Worm (Caenorhabditis elegans) whole organism, L1 larva: ENCODE measurements around the gene vha-2.
A peak's percentile ranks its signal among the peaks of the same experiment; 100 is the strongest.

Experiments
- aly-2 ChIP-seq: fragments of 150-350 bp; optimal IDR thresholded peaks from 2 replicates; lab custom pipeline; 2014; ENCODE audit warnings: missing biosample characterization, missing genetic modification characterization
- ceh-88 ChIP-seq: fragments of 200-800 bp; sonication (Bioruptor generic); IDR thresholded peaks from 2 replicates; pipeline ENCODE4 v1.3.6; 2022; ENCODE audit warnings: missing genetic modification characterization, missing compliant biosample characterization
- ceh-90 ChIP-seq: sonication (generic microtip); optimal IDR thresholded peaks from 2 replicates; lab custom pipeline; 2016; ENCODE audit warnings: missing genetic modification characterization, missing compliant biosample characterization
- egl-27 ChIP-seq, 2 experiments: fragments of 150-350 bp in 1 of 2; sonication (generic microtip); optimal IDR thresholded peaks; 3 replicates each; lab custom pipeline; 2017 to 2018; ENCODE audit warnings: missing biosample characterization in 2 of 2, missing genetic modification characterization in 2 of 2, missing genetic modification reagents in 2 of 2
- lin-35 ChIP-seq, 2 experiments: fragments of 150-350 bp; optimal IDR thresholded peaks; 2 replicates each; lab custom pipeline; 2014; ENCODE audit warnings: missing biosample characterization in 2 of 2, missing genetic modification characterization in 2 of 2, missing genetic modification reagents in 2 of 2
- nhr-11 ChIP-seq: fragments of 150-350 bp; optimal IDR thresholded peaks from 2 replicates; lab custom pipeline; 2014; ENCODE audit warnings: missing biosample characterization, missing genetic modification characterization
- nhr-84 ChIP-seq: sonication (generic microtip); optimal IDR thresholded peaks from 2 replicates; lab custom pipeline; 2017; ENCODE audit warnings: missing biosample characterization, missing genetic modification characterization
- snpc-4 ChIP-seq: fragments of 150-350 bp; optimal IDR thresholded peaks from 2 replicates; lab custom pipeline; 2014; ENCODE audit warnings: missing biosample characterization, missing genetic modification characterization
- tlp-1 ChIP-seq: fragments of 150-350 bp; optimal IDR thresholded peaks from 2 replicates; lab custom pipeline; 2014; ENCODE audit warnings: missing biosample characterization, missing genetic modification characterization
- zag-1 ChIP-seq: fragments of 150-350 bp; optimal IDR thresholded peaks from 2 replicates; lab custom pipeline; 2014; ENCODE audit warnings: missing biosample characterization, missing genetic modification characterization

DNA sequence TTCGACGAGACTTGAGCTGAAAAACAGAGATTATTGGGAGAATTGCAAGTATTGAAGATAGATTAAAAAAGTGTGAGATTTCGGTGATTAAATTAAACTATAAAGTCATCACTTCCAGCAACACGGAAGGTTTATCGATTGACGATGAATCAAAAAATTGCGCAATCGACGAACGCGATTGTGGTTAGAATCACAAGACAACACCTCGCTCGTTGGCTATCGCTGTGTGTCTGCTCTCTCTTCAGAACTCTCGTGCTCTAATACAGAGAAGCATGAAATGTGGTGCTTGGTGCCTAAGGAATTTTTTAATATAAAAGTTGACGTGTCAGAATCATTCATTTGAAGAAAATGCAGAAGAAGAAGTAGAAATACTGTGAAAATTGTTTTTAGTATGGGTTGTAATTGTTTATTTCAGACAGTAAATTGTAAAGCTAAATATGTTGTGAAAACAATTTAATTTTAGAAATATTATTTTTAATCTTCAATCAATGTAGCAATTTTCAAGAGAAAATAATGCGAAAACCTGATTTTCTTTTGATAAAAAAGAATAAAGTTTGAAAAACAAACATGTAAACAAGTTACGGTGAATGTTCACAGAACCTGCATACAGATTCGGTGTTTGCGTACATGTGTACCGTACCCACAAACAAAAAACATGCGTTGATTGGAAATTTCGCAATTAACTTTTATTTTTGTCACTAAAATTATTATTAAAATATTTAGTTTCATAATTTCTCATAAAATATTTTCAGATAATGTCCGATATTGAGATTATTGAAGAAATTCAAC lies 45.4 kb downstream of the vha-2 start, which contains the start of the genes ZK632.10 and ZK632.11:
- TF ChIP-seq lin-35 (GFP tag; optimal IDR thresholded peaks at IDR 0.05; lab: Kevin White, UChicago) (peak; percentile 61 to 70), aly-2 (no peak), ceh-90 (no peak), tlp-1 (tag; lab: Kevin White, UChicago) (no peak), snpc-4 (no peak), nhr-84 (tag; lab: Kevin White, UChicago) (no peak), egl-27 (tag; optimal IDR thresholded peaks at IDR 0.05; lab: Kevin White, UChicago) (no peak), nhr-11 (tag; lab: Kevin White, UChicago) (no peak), zag-1 (tag; lab: Kevin White, UChicago) (no peak), ceh-88 (GFP tag; lab: Robert Waterston, UW) (no peak)
